Worm (Caenorhabditis elegans) whole organism, L4/young adult: Measurements from ENCODE around the gene mvb-12.

Experiments
- W03F9.2 ChIP-seq: fragments of 150-350 bp; optimal IDR thresholded peaks from 2 replicates; lab custom pipeline; 2014; ENCODE audit warnings: missing biosample characterization, missing genetic modification characterization
- dao-5 ChIP-seq: sonication (generic microtip); optimal IDR thresholded peaks from 2 replicates; lab custom pipeline; 2016; ENCODE audit warnings: missing genotype, missing genetic modification characterization, moderate library complexity, missing compliant biosample characterization
- him-1 ChIP-seq: sonication (generic microtip); optimal IDR thresholded peaks from 2 replicates; lab custom pipeline; 2016; ENCODE audit warnings: missing genotype, missing genetic modification reagents, missing genetic modification characterization, missing compliant biosample characterization

ce11 chrIV:7881726-7882125 lies 51.4 kb downstream of the mvb-12 start, which contains the start of gene atic-1:
- TF ChIP-seq him-1, result no peak
- no peak for TF ChIP-seq W03F9.2 (tag; lab: Kevin White, UChicago)
- TF ChIP-seq dao-5, result no peak
